Worm (Caenorhabditis elegans) whole organism, L3 larva: Measurements from ENCODE around the gene twk-25.

Experiments used
- R02D3.7 ChIP-seq: fragments of 150-350 bp; optimal IDR thresholded peaks from 2 replicates; lab custom pipeline; 2014; ENCODE audit warnings: missing biosample characterization, missing genetic modification characterization
- aly-2 ChIP-seq: fragments of 150-350 bp; optimal IDR thresholded peaks from 2 replicates; lab custom pipeline; 2014; ENCODE audit warnings: missing biosample characterization, missing genetic modification characterization
- ama-1 ChIP-seq: fragments of 150-350 bp; optimal IDR thresholded peaks from 2 replicates; lab custom pipeline; 2018
- ceh-16 ChIP-seq: sonication (generic microtip); optimal IDR thresholded peaks from 2 replicates; lab custom pipeline; 2017; ENCODE audit warnings: missing biosample characterization, missing genetic modification characterization
- ceh-28 ChIP-seq: fragments of 150-350 bp; optimal IDR thresholded peaks from 2 replicates; lab custom pipeline; 2014; ENCODE audit warnings: missing biosample characterization, missing genetic modification reagents, missing genetic modification characterization
- ceh-9 ChIP-seq: sonication (generic microtip); optimal IDR thresholded peaks from 2 replicates; lab custom pipeline; 2018; ENCODE audit warnings: missing biosample characterization, missing genetic modification characterization
- daf-12 ChIP-seq: fragments of 150-350 bp; optimal IDR thresholded peaks from 2 replicates; lab custom pipeline; 2014; ENCODE audit warnings: missing biosample characterization, missing genetic modification reagents, missing genetic modification characterization
- elt-1 ChIP-seq: fragments of 150-350 bp; optimal IDR thresholded peaks from 2 replicates; lab custom pipeline; 2014; ENCODE audit warnings: missing biosample characterization, missing genetic modification characterization
- elt-2 ChIP-seq: sonication (generic microtip); optimal IDR thresholded peaks from 2 replicates; lab custom pipeline; 2016; ENCODE audit warnings: missing genetic modification reagents, mild to moderate bottlenecking, missing genetic modification characterization, missing compliant biosample characterization
- eor-1 ChIP-seq, 2 experiments: fragments of 150-350 bp; optimal IDR thresholded peaks; 2 replicates each; lab custom pipeline; 2014 to 2018; ENCODE audit warnings: missing biosample characterization in 2 of 2, missing genetic modification characterization in 2 of 2
- fkh-10 ChIP-seq: sonication (generic microtip); optimal IDR thresholded peaks from 2 replicates; lab custom pipeline; 2017; ENCODE audit warnings: missing biosample characterization, missing genetic modification reagents, missing genetic modification characterization
- fkh-2 ChIP-seq: fragments of 150-350 bp; optimal IDR thresholded peaks from 2 replicates; lab custom pipeline; 2014; ENCODE audit warnings: missing biosample characterization, missing genetic modification reagents, missing genetic modification characterization
- hmg-11 ChIP-seq: sonication (generic microtip); optimal IDR thresholded peaks from 2 replicates; lab custom pipeline; 2016; ENCODE audit warnings: missing genetic modification characterization, missing compliant biosample characterization
- jun-1 ChIP-seq: fragments of 150-350 bp; optimal IDR thresholded peaks from 2 replicates; lab custom pipeline; 2014; ENCODE audit warnings: missing biosample characterization, missing genetic modification reagents, missing genetic modification characterization
- lin-15B ChIP-seq: fragments of 150-350 bp; optimal IDR thresholded peaks from 2 replicates; lab custom pipeline; 2014; ENCODE audit warnings: missing biosample characterization, missing genetic modification characterization
- lsy-12 ChIP-seq: sonication (generic microtip); optimal IDR thresholded peaks from 2 replicates; lab custom pipeline; 2016; ENCODE audit warnings: mild to moderate bottlenecking, missing genetic modification characterization, missing compliant biosample characterization
- mdl-1 ChIP-seq: fragments of 150-350 bp; optimal IDR thresholded peaks from 2 replicates; lab custom pipeline; 2014; ENCODE audit warnings: missing biosample characterization, missing genetic modification characterization
- mml-1 ChIP-seq: fragments of 150-350 bp; sonication (generic microtip); optimal IDR thresholded peaks from 3 replicates; lab custom pipeline; 2014; ENCODE audit warnings: missing biosample characterization, missing genetic modification characterization
- nfya-1 ChIP-seq: sonication (generic microtip); optimal IDR thresholded peaks from 2 replicates; lab custom pipeline; 2017; ENCODE audit warnings: missing genetic modification characterization, mild to moderate bottlenecking, missing compliant biosample characterization, antibody characterized with exemption, moderate library complexity; ENCODE audit not compliant: insufficient read depth
- nhr-12 ChIP-seq: fragments of 150-350 bp; optimal IDR thresholded peaks from 2 replicates; lab custom pipeline; 2014; ENCODE audit warnings: missing biosample characterization, missing genetic modification characterization
- nhr-23 ChIP-seq: fragments of 150-350 bp; optimal IDR thresholded peaks from 2 replicates; lab custom pipeline; 2014; ENCODE audit warnings: missing biosample characterization, missing genetic modification reagents, missing genetic modification characterization
- nhr-25 ChIP-seq: sonication (generic microtip); optimal IDR thresholded peaks from 2 replicates; lab custom pipeline; 2017; ENCODE audit warnings: missing biosample characterization, missing genetic modification characterization
- nhr-43 ChIP-seq: sonication (generic microtip); optimal IDR thresholded peaks from 2 replicates; lab custom pipeline; 2016; ENCODE audit warnings: mild to moderate bottlenecking, missing genetic modification characterization, missing compliant biosample characterization; ENCODE audit not compliant: poor library complexity, severe bottlenecking
- nhr-67 ChIP-seq: fragments of 150-350 bp; optimal IDR thresholded peaks from 2 replicates; lab custom pipeline; 2014; ENCODE audit warnings: missing biosample characterization, missing genetic modification characterization
- nhr-76 ChIP-seq: fragments of 150-350 bp; sonication (generic microtip); optimal IDR thresholded peaks from 5 replicates; lab custom pipeline; 2014; ENCODE audit warnings: missing biosample characterization, missing genetic modification characterization
- pha-4 ChIP-seq: fragments of 150-350 bp; optimal IDR thresholded peaks from 2 replicates; lab custom pipeline; 2014; ENCODE audit warnings: missing biosample characterization, missing genetic modification reagents, missing genetic modification characterization
- pqm-1 ChIP-seq: fragments of 150-350 bp; optimal IDR thresholded peaks from 2 replicates; lab custom pipeline; 2017; ENCODE audit warnings: missing biosample characterization, missing genetic modification characterization, inconsistent platforms
- sea-2 ChIP-seq: fragments of 150-350 bp; sonication (generic microtip); optimal IDR thresholded peaks from 4 replicates; lab custom pipeline; 2014; ENCODE audit warnings: missing biosample characterization, missing genetic modification reagents, missing genetic modification characterization
- skn-1 ChIP-seq: fragments of 150-350 bp; optimal IDR thresholded peaks from 2 replicates; lab custom pipeline; 2014; ENCODE audit warnings: missing biosample characterization, missing genetic modification characterization
- snpc-4 ChIP-seq: fragments of 150-350 bp; optimal IDR thresholded peaks from 2 replicates; lab custom pipeline; 2014; ENCODE audit warnings: missing biosample characterization, missing genetic modification characterization
- tbx-2 ChIP-seq: sonication (generic microtip); optimal IDR thresholded peaks from 2 replicates; lab custom pipeline; 2016; ENCODE audit warnings: mild to moderate bottlenecking, missing genetic modification characterization, missing compliant biosample characterization
- unc-62 ChIP-seq: fragments of 150-350 bp; sonication (generic microtip); optimal IDR thresholded peaks from 4 replicates; lab custom pipeline; 2014; ENCODE audit warnings: missing biosample characterization, missing genetic modification reagents, missing genetic modification characterization
- zag-1 ChIP-seq: fragments of 150-350 bp; optimal IDR thresholded peaks from 2 replicates; lab custom pipeline; 2014; ENCODE audit warnings: missing biosample characterization, missing genetic modification characterization
- ztf-11 ChIP-seq: fragments of 150-350 bp; optimal IDR thresholded peaks from 2 replicates; lab custom pipeline; 2014; ENCODE audit warnings: missing biosample characterization, missing genetic modification characterization

Gene twk-25

DNA sequence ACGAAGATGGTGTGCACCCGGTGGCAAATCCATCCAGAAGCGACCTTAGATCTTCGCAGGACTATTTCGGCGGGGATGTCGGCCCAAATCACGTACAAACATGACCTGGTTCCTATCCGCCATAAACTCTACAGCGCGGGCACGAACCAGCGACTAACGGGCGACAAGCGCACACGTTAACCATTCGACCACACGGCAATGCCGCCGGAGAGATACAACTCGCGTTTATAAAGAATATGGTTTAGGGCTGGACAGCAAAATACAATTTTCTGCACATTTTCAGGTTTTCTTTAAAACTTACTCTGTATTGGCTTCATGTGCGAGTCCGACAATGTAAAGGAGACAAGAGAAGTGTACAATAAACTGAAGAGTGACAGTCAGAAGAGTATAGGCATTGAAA lies 30.4 kb upstream of the twk-25 start (continued):
- no peak for TF ChIP-seq jun-1 (tag; lab: Kevin White, UChicago)
- TF ChIP-seq nhr-12, result no peak
- TF ChIP-seq daf-12 (tag; lab: Kevin White, UChicago), result no peak
- peak; percentile 77 for TF ChIP-seq nhr-43 (tag; lab: Kevin White, UChicago)
- TF ChIP-seq nhr-76, result peak; percentile 26
- peak; percentile 45 for TF ChIP-seq snpc-4 (tag; lab: Kevin White, UChicago)
- peak; percentile 60 for TF ChIP-seq aly-2 (tag; lab: Kevin White, UChicago)
- TF ChIP-seq ztf-11 (tag; lab: Kevin White, UChicago), result no peak

DNA sequence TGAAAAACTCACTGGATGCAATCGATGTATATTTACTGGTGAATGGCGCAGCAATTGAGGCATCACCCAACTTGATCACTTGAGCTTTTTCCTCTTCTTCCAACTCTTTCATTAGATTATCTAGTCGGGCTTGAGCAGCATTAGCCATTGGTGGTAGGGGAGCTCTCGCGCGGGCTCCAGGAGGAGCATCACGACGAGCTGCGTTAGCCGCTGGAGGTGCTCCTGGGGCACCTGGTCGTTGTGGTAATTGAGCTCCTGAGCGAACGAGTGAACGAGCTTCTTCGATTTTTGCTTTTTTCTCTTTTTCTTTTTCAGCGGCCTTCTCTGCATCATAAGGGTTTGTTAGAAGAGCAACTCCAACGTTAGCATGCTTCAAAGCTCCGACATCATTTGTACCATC lies 29.4 kb upstream of the twk-25 start:
- TF ChIP-seq jun-1 (tag; lab: Kevin White, UChicago), result no peak
- TF ChIP-seq unc-62 (GFP tag; lab: Kevin White, UChicago), result no peak
- TF ChIP-seq zag-1 (tag; lab: Kevin White, UChicago), result no peak
- no peak for TF ChIP-seq nhr-76
- TF ChIP-seq mdl-1 (tag; lab: Kevin White, UChicago), result no peak
- no peak for TF ChIP-seq pha-4 (tag; lab: Kevin White, UChicago)
- TF ChIP-seq nhr-43 (tag; lab: Kevin White, UChicago), result no peak
- TF ChIP-seq R02D3.7 (tag; lab: Kevin White, UChicago), result no peak
- no peak for TF ChIP-seq tbx-2 (tag; lab: Kevin White, UChicago)
- TF ChIP-seq aly-2 (tag; lab: Kevin White, UChicago), result no peak
- no peak for TF ChIP-seq sea-2 (GFP tag; lab: Kevin White, UChicago)

DNA sequence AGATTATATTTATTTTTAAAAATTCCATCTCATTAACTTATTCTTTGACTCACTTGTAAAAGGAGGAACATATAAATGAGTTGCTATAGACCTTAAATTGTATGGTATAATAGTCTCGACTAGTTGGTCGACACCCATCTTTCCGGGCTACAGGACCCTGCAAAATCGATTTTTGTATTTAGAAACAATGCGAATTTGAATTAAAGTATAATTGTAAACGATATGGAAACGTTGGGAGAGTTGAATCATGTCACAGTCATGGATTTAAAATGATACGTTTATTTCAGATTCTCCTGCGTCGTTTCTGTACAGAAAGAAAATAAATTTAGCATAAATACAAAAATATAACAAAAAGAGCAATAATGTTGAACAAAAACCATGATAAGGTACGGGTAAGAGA lies 25.4 kb upstream of the twk-25 start, which contains the start of gene catp-8:
catp-8 (minus strand) TSS at position 157 of the 400 bp plus-strand sequence.
- TF ChIP-seq elt-1, result no peak
- TF ChIP-seq ama-1 (lab: Kevin White, UChicago), result peak; percentile 73

DNA sequence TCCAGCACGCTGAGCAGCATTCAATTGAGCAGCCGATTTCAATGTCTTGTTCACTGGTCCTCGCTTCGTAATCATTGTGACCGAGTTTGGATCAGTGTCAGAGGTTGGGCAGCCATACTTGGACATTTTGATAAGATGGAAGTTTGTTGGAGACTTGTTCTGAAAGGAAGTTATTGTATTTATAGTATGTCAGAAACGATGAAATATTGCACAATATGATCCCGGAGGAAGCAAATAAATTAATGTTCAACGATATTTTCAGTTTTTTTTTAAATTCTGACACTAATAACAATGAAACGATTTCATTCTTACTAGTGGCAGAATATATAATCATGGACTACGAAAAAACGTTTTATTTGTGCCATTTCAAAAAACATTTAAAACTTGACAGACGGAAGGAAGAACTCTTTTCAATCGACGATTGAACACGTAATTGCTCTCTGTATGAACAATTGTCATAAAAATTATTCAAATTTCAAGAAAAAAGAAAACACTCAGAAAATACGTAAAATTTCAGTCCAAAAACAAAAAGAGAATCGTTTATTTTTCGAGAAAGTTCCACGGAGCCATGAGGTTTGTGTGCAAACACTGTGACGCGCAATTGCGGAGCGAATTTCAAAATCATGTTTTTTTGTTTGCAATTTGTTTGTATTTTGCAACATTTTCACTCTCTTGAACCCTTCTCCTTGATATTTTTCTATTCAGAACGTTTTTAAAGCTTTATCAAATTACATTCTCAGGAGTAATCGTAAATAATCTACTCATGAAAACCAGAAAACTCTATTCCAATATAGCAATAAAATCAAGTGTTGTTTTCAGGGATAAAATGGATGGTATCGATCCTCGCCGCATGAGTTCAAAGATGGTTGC lies 24.3 kb upstream of the twk-25 start, which contains the start of the genes mbf-1 and nse-4:
mbf-1 (minus strand) TSS at position 343 of the 870 bp plus-strand sequence.
nse-4 (plus strand) TSS at position 820 of the 870 bp plus-strand sequence.
- TF ChIP-seq mml-1 (tag; lab: Kevin White, UChicago) (no peak), elt-1 (no peak), nfya-1 (tag; lab: Kevin White, UChicago) (peak; percentile 79), nhr-25 (tag; lab: Kevin White, UChicago) (peak; percentile 45), ceh-16 (no peak), skn-1 (tag; lab: Kevin White, UChicago) (peak; percentile 71), eor-1 (tag; optimal IDR thresholded peaks at IDR 0.05; lab: Kevin White, UChicago) (peak in 1 of 2 experiments; percentile 62), nhr-67 (tag; lab: Kevin White, UChicago) (no peak), snpc-4 (tag; lab: Kevin White, UChicago) (peak; percentile 28), ztf-11 (tag; lab: Kevin White, UChicago) (no peak), R02D3.7 (tag; lab: Kevin White, UChicago) (no peak), fkh-2 (no peak), pqm-1 (tag; lab: Kevin White, UChicago) (no peak), lin-15B (peak; percentile 49), sea-2 (GFP tag; lab: Kevin White, UChicago) (no peak), nhr-43 (tag; lab: Kevin White, UChicago) (no peak), daf-12 (tag; lab: Kevin White, UChicago) (no peak), nhr-23 (tag; lab: Kevin White, UChicago) (peak; percentile 52), ama-1 (lab: Kevin White, UChicago) (peak; percentile 53), tbx-2 (tag; lab: Kevin White, UChicago) (no peak), fkh-10 (GFP tag; lab: Kevin White, UChicago) (peak; percentile 45), ceh-28 (tag; lab: Kevin White, UChicago) (no peak), lsy-12 (tag; lab: Kevin White, UChicago) (peak; percentile 31), hmg-11 (peak; percentile 46), pha-4 (tag; lab: Kevin White, UChicago) (peak; percentile 60), jun-1 (tag; lab: Kevin White, UChicago) (peak; percentile 53), nhr-12 (no peak), elt-2 (peak; percentile 38), ceh-9 (tag; lab: Kevin White, UChicago) (no peak)
- TF ChIP-seq, all 47 proteins: peak for 14
